Fruit fly (Drosophila melanogaster): Measurements from ENCODE around the gene CG7900.
A peak's percentile ranks its signal among the peaks of the same experiment; 100 is the strongest.
"Not testable (repeated sequence)": the region's sequence is repeated elsewhere in the genome, so short reads cannot be mapped to it uniquely, and the experiment has no call there.

The CG7900 gene

dm6 chr3R:8093824-8094223, at the start of gene CG7900:
Gene CG7900 (plus strand): TSS chr3R:8094124.
- TF ChIP-seq EcR (GFP tag; optimal IDR thresholded peaks at IDR 0.05); Dll (optimal IDR thresholded peaks at IDR 0.05); CG8478 (optimal IDR thresholded peaks at IDR 0.05): not testable (repeated sequence)

- TF ChIP-seq psq, pan, CG8478 (optimal IDR thresholded peaks at IDR 0.05): not testable (repeated sequence)
Observed at dm6 chr3R:8048867-8049266, 45.1 kb upstream of the CG7900 start, which contains the start of gene CG43618. Gene CG43618 (plus strand): TSS chr3R:8049167.

DNA sequence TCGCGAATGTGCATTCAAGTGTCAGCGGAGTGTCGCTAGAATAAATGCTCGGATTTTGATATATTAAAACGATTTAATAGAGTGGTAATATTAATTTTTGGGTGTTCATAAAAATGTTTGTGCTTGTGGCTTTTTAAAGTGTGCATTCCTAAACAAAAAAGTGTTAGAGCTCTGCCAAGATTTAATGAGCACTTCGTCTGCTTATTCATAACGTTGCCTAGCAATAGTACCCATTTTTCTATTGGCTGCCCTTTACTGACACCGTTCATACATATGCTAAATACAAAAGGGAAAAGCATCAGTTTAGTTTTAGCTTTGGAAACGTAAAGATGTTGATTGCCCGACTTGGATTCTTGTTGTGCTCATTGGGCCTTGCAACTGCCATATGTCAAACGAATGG, 44.6 kb upstream of the CG7900 start, which contains the start of gene CG43061:
TSS of gene CG43061 (plus strand) at position 301 of the 400 bp plus-strand sequence.
- not testable (repeated sequence) for TF ChIP-seq EcR (GFP tag; optimal IDR thresholded peaks at IDR 0.05); CG8478 (optimal IDR thresholded peaks at IDR 0.05); pan (optimal IDR thresholded peaks at IDR 0.05)

DNA sequence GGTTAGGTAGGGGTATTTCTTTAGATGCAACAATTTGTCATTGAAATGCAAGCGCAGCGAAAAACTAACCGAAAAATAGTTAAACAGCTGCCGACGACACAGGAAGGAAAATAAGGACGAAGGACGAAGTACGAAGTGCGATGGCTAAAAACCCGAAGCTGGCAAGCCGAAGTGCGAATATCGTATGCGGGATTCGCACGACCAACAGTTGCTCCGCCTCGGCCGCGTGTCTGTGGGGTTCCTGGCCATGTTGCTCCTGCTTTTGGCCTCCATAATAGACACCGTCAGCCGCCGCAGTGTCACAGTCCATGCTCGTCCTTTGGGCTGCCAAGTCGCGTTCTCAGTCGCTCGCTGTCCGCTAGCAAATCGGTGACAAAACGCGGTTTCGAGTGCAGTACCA, 34.9 kb upstream of the CG7900 start, which contains the start of gene mAChR-B:
TSS of gene mAChR-B (plus strand) at position 301 of the 400 bp plus-strand sequence.
- TF ChIP-seq CG8478 (optimal IDR thresholded peaks at IDR 0.05): no peak
- TF ChIP-seq Dll (optimal IDR thresholded peaks at IDR 0.05): no peak
- TF ChIP-seq EcR (GFP tag; optimal IDR thresholded peaks at IDR 0.05): no peak
- TF ChIP-seq psq (optimal IDR thresholded peaks at IDR 0.05): no peak
- no peak for TF ChIP-seq pan (optimal IDR thresholded peaks at IDR 0.05)

dm6 chr3R:8072635-8073034, 21.3 kb upstream of the CG7900 start:
- TF ChIP-seq usp (GFP tag; optimal IDR thresholded peaks at IDR 0.05) (no peak), Dll (optimal IDR thresholded peaks at IDR 0.05) (no peak), EcR (GFP tag; optimal IDR thresholded peaks at IDR 0.05) (no peak), CG8478 (optimal IDR thresholded peaks at IDR 0.05) (no peak), psq (optimal IDR thresholded peaks at IDR 0.05) (no peak), pan (optimal IDR thresholded peaks at IDR 0.05) (no peak)

- TF ChIP-seq EcR (GFP tag; optimal IDR thresholded peaks at IDR 0.05) (no peak), usp (GFP tag; optimal IDR thresholded peaks at IDR 0.05) (no peak), Dll (optimal IDR thresholded peaks at IDR 0.05) (no peak), psq (optimal IDR thresholded peaks at IDR 0.05) (no peak), pan (optimal IDR thresholded peaks at IDR 0.05) (no peak), CG8478 (optimal IDR thresholded peaks at IDR 0.05) (no peak)
Observed at dm6 chr3R:8086952-8087351, 7.0 kb upstream of the CG7900 start, which contains the start of gene CG7910. Gene CG7910 (plus strand): TSS chr3R:8087252.

- TF ChIP-seq psq (optimal IDR thresholded peaks at IDR 0.05): no peak
- no peak for TF ChIP-seq CG8478 (optimal IDR thresholded peaks at IDR 0.05)
- TF ChIP-seq pan (optimal IDR thresholded peaks at IDR 0.05): no peak
- no peak for TF ChIP-seq EcR (GFP tag; optimal IDR thresholded peaks at IDR 0.05)
- no peak for TF ChIP-seq Dll (optimal IDR thresholded peaks at IDR 0.05)
- no peak for TF ChIP-seq usp (GFP tag; optimal IDR thresholded peaks at IDR 0.05)
Observed at dm6 chr3R:8105088-8105542, 11.2 kb downstream of the CG7900 start, which contains the start of gene puc. Gene puc (plus strand): TSS chr3R:8105332.

DNA sequence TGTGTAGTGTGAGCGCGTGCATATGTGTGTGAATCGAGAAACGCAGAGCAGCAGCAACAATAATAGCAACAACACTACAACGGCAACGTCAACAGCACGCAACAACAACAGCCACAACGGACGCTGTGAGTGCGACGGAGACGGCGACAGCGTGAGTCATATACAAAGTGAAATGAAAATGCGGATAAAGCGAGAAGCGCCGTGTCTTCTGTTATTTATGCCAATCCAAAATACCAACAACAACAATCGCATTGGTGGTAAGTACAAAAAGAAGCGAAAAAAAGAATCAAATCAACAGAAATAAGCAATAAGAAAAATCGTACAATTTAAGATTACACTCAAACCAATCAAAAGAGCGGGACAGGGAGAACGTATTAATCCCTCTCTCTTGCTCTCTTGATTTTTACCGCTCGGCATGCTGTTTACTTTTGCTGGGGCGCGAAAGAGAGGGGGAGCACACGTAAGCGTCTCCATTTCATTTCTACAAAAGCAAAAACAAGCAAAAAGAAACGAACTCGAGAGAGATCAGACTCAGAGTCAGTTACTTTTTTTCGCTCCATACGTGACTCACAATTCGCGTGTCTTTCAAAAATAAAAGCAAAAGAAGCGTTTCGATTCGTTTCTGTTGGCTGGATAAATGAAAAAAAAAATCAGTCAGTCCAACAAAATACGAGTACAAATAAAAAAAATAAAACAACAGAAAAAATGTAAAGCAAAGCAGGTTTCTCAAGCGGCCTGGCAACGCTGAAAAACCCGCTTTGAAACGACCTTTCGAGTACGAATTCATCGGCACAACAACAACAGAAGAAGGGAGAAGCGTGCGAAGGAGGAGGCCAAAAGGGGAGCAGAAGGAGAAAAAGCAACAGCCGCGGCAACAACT, 12.2 kb downstream of the CG7900 start:
- TF ChIP-seq usp (GFP tag; optimal IDR thresholded peaks at IDR 0.05) (no peak), psq (optimal IDR thresholded peaks at IDR 0.05) (no peak), CG8478 (optimal IDR thresholded peaks at IDR 0.05) (peak; percentile 61), EcR (GFP tag; optimal IDR thresholded peaks at IDR 0.05) (peak in 1 of 2 experiments; percentile 27), Dll (optimal IDR thresholded peaks at IDR 0.05) (peak; percentile 12), pan (optimal IDR thresholded peaks at IDR 0.05) (no peak)

- no peak for TF ChIP-seq usp (GFP tag; optimal IDR thresholded peaks at IDR 0.05)
- no peak for TF ChIP-seq psq (optimal IDR thresholded peaks at IDR 0.05)
- no peak for TF ChIP-seq pan (optimal IDR thresholded peaks at IDR 0.05)
- TF ChIP-seq EcR (GFP tag; optimal IDR thresholded peaks at IDR 0.05): no peak
- no peak for TF ChIP-seq Dll (optimal IDR thresholded peaks at IDR 0.05)
- TF ChIP-seq CG8478 (optimal IDR thresholded peaks at IDR 0.05): no peak
Observed at dm6 chr3R:8106909-8107841, 13.3 kb downstream of the CG7900 start.

- TF ChIP-seq usp (GFP tag; optimal IDR thresholded peaks at IDR 0.05): no peak
- no peak for TF ChIP-seq EcR (GFP tag; optimal IDR thresholded peaks at IDR 0.05)
- TF ChIP-seq psq (optimal IDR thresholded peaks at IDR 0.05): no peak
- no peak for TF ChIP-seq CG8478 (optimal IDR thresholded peaks at IDR 0.05)
- TF ChIP-seq pan (optimal IDR thresholded peaks at IDR 0.05): no peak
- TF ChIP-seq Dll (optimal IDR thresholded peaks at IDR 0.05): no peak
Observed at dm6 chr3R:8108770-8109169, 14.8 kb downstream of the CG7900 start.

DNA sequence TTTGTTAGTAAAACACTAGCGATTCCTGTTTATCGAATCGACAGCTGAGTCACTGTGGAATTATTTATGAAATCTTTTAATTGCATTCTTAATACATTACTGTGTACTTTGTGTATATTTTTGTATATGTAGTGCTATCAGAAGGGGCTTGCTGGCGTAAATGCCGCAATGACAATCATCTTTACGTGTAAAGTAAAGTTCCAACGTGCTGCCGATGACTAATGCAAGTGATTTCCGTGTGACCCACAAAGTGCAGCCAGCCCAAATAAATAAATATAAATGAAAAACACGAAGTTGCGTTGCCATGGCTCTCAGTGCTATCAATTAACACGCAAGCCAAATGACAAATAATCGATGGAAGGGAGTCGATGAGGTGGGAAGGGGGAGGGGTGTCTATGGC, 15.9 kb downstream of the CG7900 start:
- TF ChIP-seq CG8478 (optimal IDR thresholded peaks at IDR 0.05): no peak
- no peak for TF ChIP-seq usp (GFP tag; optimal IDR thresholded peaks at IDR 0.05)

Data from whole organism.